Fruit fly (Drosophila melanogaster) whole organism, pupa: ENCODE measurements around the gene CG33263.

ENCODE experiments used
- CG10348 ChIP-seq: fragments of 200-800 bp; sonication (Bioruptor generic); IDR thresholded peaks from 2 replicates; pipeline ENCODE4 v1.3.6; 2022; ENCODE audit warnings: missing biosample characterization, missing genetic modification characterization
- CG32121 ChIP-seq: fragments of 200-800 bp; sonication (Bioruptor generic); IDR thresholded peaks from 2 replicates; pipeline ENCODE4 v1.3.6; 2022; ENCODE audit warnings: missing biosample characterization, missing genetic modification characterization
- CG9948 ChIP-seq: fragments of 200-800 bp; sonication (Bioruptor generic); optimal IDR thresholded peaks from 2 replicates; lab custom pipeline; 2018; ENCODE audit warnings: missing biosample characterization, mild to moderate bottlenecking, missing genetic modification characterization, moderate library complexity
- D1 ChIP-seq: fragments of 200-800 bp; sonication (Bioruptor generic); optimal IDR thresholded peaks from 2 replicates; lab custom pipeline; 2018; ENCODE audit warnings: missing biosample characterization, mild to moderate bottlenecking, missing genetic modification characterization, moderate library complexity
- Ets98B ChIP-seq: fragments of 200-800 bp; sonication (Bioruptor generic); IDR thresholded peaks from 2 replicates; pipeline ENCODE4 v1.3.6; 2022; ENCODE audit warnings: missing biosample characterization, missing genetic modification characterization
- gl ChIP-seq: fragments of 200-800 bp; sonication (Bioruptor generic); optimal IDR thresholded peaks from 2 replicates; lab custom pipeline; 2018; ENCODE audit warnings: missing biosample characterization, mild to moderate bottlenecking, missing genetic modification characterization

- no peak for TF ChIP-seq D1 (tag; lab: Kevin White, UChicago)
- TF ChIP-seq Ets98B (GFP tag; lab: Robert Waterston, UW) = no peak
- no peak; the same call in 1 of the 2 replicates for TF ChIP-seq CG32121
- no peak for TF ChIP-seq CG10348 (GFP tag; lab: Robert Waterston, UW)
- no peak for TF ChIP-seq CG9948 (tag; lab: Kevin White, UChicago)
- TF ChIP-seq gl (tag; lab: Kevin White, UChicago) = no peak
These were observed 1.6 kb downstream of the CG33263 start, which contains the start of gene CG32121 for dm6 chr3L:13422286-13422787.
